Fruit fly (Drosophila melanogaster) whole organism, embryonic: ENCODE measurements around the gene Hsp70Aa.

ENCODE experiments used
- CG12155 ChIP-seq: fragments of 200-800 bp; sonication (Bioruptor generic); optimal IDR thresholded peaks from 3 replicates; lab custom pipeline; 2016; ENCODE audit warnings: missing biosample characterization, missing genetic modification characterization
- CG13296 ChIP-seq: fragments of 200-800 bp; sonication (Bioruptor generic); optimal IDR thresholded peaks from 3 replicates; lab custom pipeline; 2018; ENCODE audit warnings: missing biosample characterization, mild to moderate bottlenecking, missing genetic modification characterization
- CG14860 ChIP-seq: fragments of 200-800 bp; sonication (Bioruptor generic); IDR thresholded peaks from 3 replicates; pipeline ENCODE4 v1.3.6; 2022; ENCODE audit warnings: missing biosample characterization, missing genetic modification characterization; ENCODE audit not compliant: partially characterized antibody
- CG2129 ChIP-seq: fragments of 200-800 bp; sonication (Bioruptor generic); IDR thresholded peaks from 2 replicates; pipeline ENCODE4 v1.3.6; 2022; ENCODE audit warnings: missing biosample characterization, missing genetic modification characterization; ENCODE audit not compliant: partially characterized antibody
- CG31441 ChIP-seq: fragments of 200-800 bp; sonication (Bioruptor generic); IDR thresholded peaks from 2 replicates; pipeline ENCODE4 v1.3.6; 2022; ENCODE audit warnings: missing biosample characterization, missing genetic modification characterization
- Eip74EF ChIP-seq, 2 experiments: fragments of 200-800 bp in 1 of 2; fragments of >200 bp in 1 of 2; sonication (Bioruptor generic) in 1 of 2; optimal IDR thresholded peaks; 2 replicates each; lab custom pipeline; 2017 to 2019; ENCODE audit warnings: missing biosample characterization in 2 of 2, missing genetic modification characterization in 2 of 2, mild to moderate bottlenecking in 1 of 2, moderate library complexity in 1 of 2
- Trl ChIP-seq, 3 experiments: fragments of >200 bp in 2 of 3; fragments of 200-800 bp in 1 of 3; sonication (Bioruptor generic) in 1 of 3; optimal IDR thresholded peaks; 2 replicates in 1 of 3; 3 replicates in 2 of 3; lab custom pipeline; 2016 to 2017; ENCODE audit warnings: missing biosample characterization in 1 of 3, missing genetic modification characterization in 1 of 3
- cg ChIP-seq: fragments of 200-800 bp; sonication (Bioruptor generic); optimal IDR thresholded peaks from 3 replicates; lab custom pipeline; 2019; ENCODE audit warnings: missing biosample characterization, mild to moderate bottlenecking, missing genetic modification characterization, moderate library complexity
- fru ChIP-seq: fragments of >200 bp; optimal IDR thresholded peaks from 2 replicates; lab custom pipeline; 2017
- ind ChIP-seq: fragments of 200-800 bp; sonication (Bioruptor generic); optimal IDR thresholded peaks from 3 replicates; lab custom pipeline; 2016; ENCODE audit warnings: missing biosample characterization, missing genetic modification characterization
- lola ChIP-seq, 3 experiments: fragments of >200 bp in 2 of 3; fragments of 200-800 bp in 1 of 3; sonication (Bioruptor generic) in 1 of 3; optimal IDR thresholded peaks; 2 replicates each; lab custom pipeline; 2017 to 2019; ENCODE audit warnings: missing biosample characterization in 3 of 3, missing genetic modification characterization in 3 of 3, mild to moderate bottlenecking in 1 of 3, moderate library complexity in 1 of 3

DNA sequence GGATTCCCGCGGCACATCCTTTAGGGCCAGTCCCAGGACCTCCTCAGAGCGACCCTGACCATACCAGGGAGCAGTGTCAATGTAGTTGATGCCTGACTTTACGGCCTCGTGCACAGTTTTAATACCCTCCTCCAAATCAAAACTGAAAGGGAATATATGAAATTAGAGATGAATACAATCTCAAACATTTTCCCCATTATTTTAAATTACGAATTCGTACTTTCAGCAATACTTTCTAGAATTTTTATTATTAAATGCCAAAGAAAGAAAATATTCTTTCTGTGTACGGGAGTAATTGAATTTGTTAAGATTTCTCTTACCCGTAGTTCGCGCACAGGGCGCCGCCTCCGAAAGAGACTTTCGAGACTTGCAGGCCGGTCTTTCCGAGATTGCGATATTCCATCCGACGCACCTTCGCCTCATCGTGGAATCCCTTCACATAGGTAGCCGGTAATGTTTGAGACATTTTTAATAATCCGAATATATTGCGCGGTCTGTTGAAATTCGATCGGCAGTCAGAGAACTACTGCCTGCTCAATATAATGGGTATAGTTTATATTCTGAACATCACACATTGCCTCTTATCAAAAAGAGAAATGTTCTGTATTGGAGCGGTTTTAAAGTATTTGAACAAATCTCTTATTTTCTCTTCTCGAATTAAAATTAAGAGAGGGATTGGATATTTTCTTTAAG, 23.7 kb upstream of the Hsp70Aa start, which contains the start of gene CG18547:
- no peak for TF ChIP-seq cg
- TF ChIP-seq Trl (optimal IDR thresholded peaks at IDR 0.05; lab: Kevin White, UChicago) = peak; percentile 61 to 74
- TF ChIP-seq Trl (GFP tag; optimal IDR thresholded peaks at IDR 0.05; lab: Kevin White, UChicago) = no peak
- TF ChIP-seq CG2129 (GFP tag; lab: Robert Waterston, UW) = no peak
- no peak for TF ChIP-seq CG14860 (GFP tag; lab: Robert Waterston, UW)
- no peak for TF ChIP-seq CG12155 (GFP tag; lab: Kevin White, UChicago)
- no peak for TF ChIP-seq ind (GFP tag; lab: Kevin White, UChicago)
- no peak for TF ChIP-seq lola (GFP tag; optimal IDR thresholded peaks at IDR 0.05; lab: Kevin White, UChicago)
- no peak for TF ChIP-seq CG31441 (GFP tag; lab: Robert Waterston, UW)
- TF ChIP-seq Eip74EF (GFP tag; optimal IDR thresholded peaks at IDR 0.05; lab: Kevin White, UChicago) = no peak
- TF ChIP-seq fru (lab: Kevin White, UChicago) = no peak
- no peak for TF ChIP-seq CG13296
